Worm (Caenorhabditis elegans): ENCODE data around the gene ceh-58.

Gene ceh-58

ce11 chrII:10321410-10321809 is 48.0 kb downstream of the ceh-58 start, which contains the start of gene idpp-4:
idpp-4 (plus strand) TSS chrII:10321460.
- TF ChIP-seq tbx-37 (GFP tag; conservative IDR thresholded peaks at IDR 0.05): no peak
- TF ChIP-seq ceh-13 (GFP tag; optimal IDR thresholded peaks at IDR 0.05): no peak
- no peak for TF ChIP-seq tra-4 (tag; optimal IDR thresholded peaks at IDR 0.05)
- no peak for TF ChIP-seq aly-1 (tag; optimal IDR thresholded peaks at IDR 0.05)
- TF ChIP-seq F13C5.2 (tag; optimal IDR thresholded peaks at IDR 0.05): no peak
- no peak for TF ChIP-seq hnd-1 (tag; optimal IDR thresholded peaks at IDR 0.05)
- TF ChIP-seq tbx-11 (GFP tag; IDR thresholded peaks at IDR 0.05): no peak
- TF ChIP-seq ceh-36 (tag; optimal IDR thresholded peaks at IDR 0.05): no peak
- TF ChIP-seq ama-1 (optimal IDR thresholded peaks at IDR 0.05): no peak

Measured in whole organism, early embryonic.